Fruit fly (Drosophila melanogaster) whole organism: ENCODE results near the gene Kaz-m1.

Source experiments
- CG8478 ChIP-seq: fragments of >200 bp; optimal IDR thresholded peaks from 2 replicates; lab custom pipeline; 2018; ENCODE audit warnings: inconsistent platforms
- Dll ChIP-seq: fragments of >200 bp; optimal IDR thresholded peaks from 2 replicates; lab custom pipeline; 2017
- usp ChIP-seq: fragments of >200 bp; optimal IDR thresholded peaks from 2 replicates; lab custom pipeline; 2017; ENCODE audit warnings: missing biosample characterization, missing genetic modification characterization, mixed read lengths

DNA sequence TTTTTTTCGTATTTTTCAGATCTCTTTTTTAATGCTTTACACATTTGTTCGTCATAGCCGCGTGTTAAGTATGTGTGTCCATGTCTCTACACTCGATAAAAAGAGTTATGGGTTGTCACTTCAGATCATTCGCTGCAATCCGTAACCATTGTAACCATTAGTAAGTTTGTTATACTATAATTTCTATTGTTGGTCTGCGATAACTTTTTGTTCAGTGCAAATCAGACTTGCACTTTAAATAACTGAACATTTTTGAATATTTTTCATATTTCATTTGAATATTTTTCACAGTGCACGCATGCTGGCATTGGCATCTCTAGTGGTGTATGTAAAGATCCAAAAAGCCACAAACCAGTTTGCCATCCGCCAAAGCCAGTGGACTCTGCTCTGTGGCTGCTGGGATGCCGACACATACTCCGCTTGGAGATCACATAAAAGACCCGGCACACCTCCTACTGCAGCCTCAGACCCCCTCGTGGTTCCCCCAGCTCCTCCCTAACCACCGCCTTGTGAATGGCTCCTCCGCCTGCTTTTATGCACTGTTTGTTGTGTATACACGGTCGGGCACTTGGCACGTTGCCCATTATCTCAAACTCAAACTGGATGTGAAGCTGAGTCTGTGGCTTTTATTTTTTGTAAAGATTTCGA is 5.5 kb upstream of the Kaz-m1 start:
- no peak for TF ChIP-seq usp
- TF ChIP-seq CG8478 (lab: Kevin White, UChicago) = no peak
- no peak for TF ChIP-seq Dll (lab: Kevin White, UChicago)
